Worm (Caenorhabditis elegans) whole organism, midembryonic: ENCODE results near the gene rps-5.

ENCODE experiments used
- T22C8.4 ChIP-seq: fragments of 200-800 bp; sonication (Bioruptor generic); IDR thresholded peaks from 2 replicates; pipeline ENCODE4 v1.3.6; 2022; ENCODE audit warnings: missing genetic modification characterization, missing compliant biosample characterization
- cog-1 ChIP-seq: sonication (generic microtip); optimal IDR thresholded peaks from 2 replicates; lab custom pipeline; 2016; ENCODE audit warnings: missing genetic modification characterization, missing compliant biosample characterization
- flt-1 ChIP-seq: fragments of 200-800 bp; sonication (Bioruptor generic); IDR thresholded peaks from 2 replicates; pipeline ENCODE4 v1.3.6; 2022; ENCODE audit warnings: missing genetic modification characterization, missing compliant biosample characterization
- ref-1 ChIP-seq: fragments of 200-800 bp; sonication (Bioruptor generic); conservative IDR thresholded peaks from 2 replicates; pipeline ENCODE4 v1.3.6; 2022; ENCODE audit warnings: missing genetic modification reagents, missing genetic modification characterization, missing compliant biosample characterization
- ztf-23 ChIP-seq: fragments of 200-800 bp; sonication (Bioruptor generic); IDR thresholded peaks from 2 replicates; pipeline ENCODE4 v1.3.6; 2022; ENCODE audit warnings: missing genetic modification reagents, missing genetic modification characterization, missing compliant biosample characterization

ce11 chrIV:11130774-11131173 lies 19.9 kb upstream of the rps-5 start:
- TF ChIP-seq ref-1 (GFP tag; lab: Robert Waterston, UW) (no peak), flt-1 (no peak), cog-1 (tag; lab: Kevin White, UChicago) (no peak), ztf-23 (GFP tag; lab: Robert Waterston, UW) (no peak), T22C8.4 (GFP tag; lab: Robert Waterston, UW) (no peak)
